Fruit fly (Drosophila melanogaster) whole organism, embryonic: ENCODE results near the gene CG7556.

Experiments used
- CG10274 ChIP-seq: fragments of 200-800 bp; sonication (Bioruptor generic); optimal IDR thresholded peaks from 3 replicates; lab custom pipeline; 2017; ENCODE audit warnings: missing biosample characterization, mild to moderate bottlenecking, missing genetic modification characterization
- CG11560 ChIP-seq: fragments of 200-800 bp; sonication (Bioruptor generic); IDR thresholded peaks from 3 replicates; pipeline ENCODE4 v1.3.6; 2022; ENCODE audit warnings: missing biosample characterization, missing genetic modification characterization
- CG11696 ChIP-seq: fragments of 200-800 bp; sonication (Bioruptor generic); IDR thresholded peaks from 2 replicates; pipeline ENCODE4 v1.3.6; 2022; ENCODE audit warnings: missing biosample characterization, missing genetic modification characterization
- CG14860 ChIP-seq: fragments of 200-800 bp; sonication (Bioruptor generic); IDR thresholded peaks from 3 replicates; pipeline ENCODE4 v1.3.6; 2022; ENCODE audit warnings: missing biosample characterization, missing genetic modification characterization; ENCODE audit not compliant: partially characterized antibody
- CG17359 ChIP-seq: fragments of 200-800 bp; sonication (Bioruptor generic); optimal IDR thresholded peaks from 3 replicates; lab custom pipeline; 2018; ENCODE audit warnings: missing biosample characterization, mild to moderate bottlenecking, missing genetic modification characterization, moderate library complexity
- CG1832 ChIP-seq: fragments of 200-800 bp; sonication (Bioruptor generic); optimal IDR thresholded peaks from 2 replicates; lab custom pipeline; 2017; ENCODE audit warnings: missing biosample characterization, mild to moderate bottlenecking, missing genetic modification characterization, inconsistent platforms
- CG2129 ChIP-seq: fragments of 200-800 bp; sonication (Bioruptor generic); IDR thresholded peaks from 2 replicates; pipeline ENCODE4 v1.3.6; 2022; ENCODE audit warnings: missing biosample characterization, missing genetic modification characterization; ENCODE audit not compliant: partially characterized antibody
- CG2199 ChIP-seq: fragments of 200-800 bp; sonication (Bioruptor generic); IDR thresholded peaks from 3 replicates; pipeline ENCODE4 v1.3.6; 2022; ENCODE audit warnings: missing biosample characterization, missing genetic modification characterization
- CG2202 ChIP-seq: fragments of 200-800 bp; sonication (Bioruptor generic); optimal IDR thresholded peaks from 2 replicates; lab custom pipeline; 2018; ENCODE audit warnings: missing biosample characterization, mild to moderate bottlenecking, missing genetic modification characterization
- CG2875 ChIP-seq: fragments of 200-800 bp; sonication (Bioruptor generic); optimal IDR thresholded peaks from 2 replicates; lab custom pipeline; 2017; ENCODE audit warnings: missing biosample characterization, mild to moderate bottlenecking, missing genetic modification characterization, missing genetic modification reagents
- CG2889 ChIP-seq: fragments of 200-800 bp; sonication (Bioruptor generic); IDR thresholded peaks from 3 replicates; pipeline ENCODE4 v1.3.6; 2022; ENCODE audit warnings: missing biosample characterization, missing genetic modification characterization
- CG30431 ChIP-seq: fragments of 200-800 bp; sonication (Bioruptor generic); optimal IDR thresholded peaks from 2 replicates; lab custom pipeline; 2017; ENCODE audit warnings: missing biosample characterization, missing genetic modification characterization
- CG32532 ChIP-seq: fragments of 200-800 bp; sonication (Bioruptor generic); IDR thresholded peaks from 2 replicates; pipeline ENCODE4 v1.3.6; 2022; ENCODE audit warnings: missing biosample characterization, missing genetic modification characterization
- CG34422 ChIP-seq: fragments of 200-800 bp; sonication (Bioruptor generic); IDR thresholded peaks from 3 replicates; pipeline ENCODE4 v1.3.6; 2022; ENCODE audit warnings: missing biosample characterization, missing genetic modification characterization
- CG4282 ChIP-seq: fragments of 200-800 bp; sonication (Bioruptor generic); optimal IDR thresholded peaks from 2 replicates; lab custom pipeline; 2016; ENCODE audit warnings: missing biosample characterization, missing genetic modification characterization
- CG4328 ChIP-seq: fragments of 200-800 bp; sonication (Bioruptor generic); optimal IDR thresholded peaks from 3 replicates; lab custom pipeline; 2017; ENCODE audit warnings: missing biosample characterization, missing genetic modification reagents, missing genetic modification characterization
- CG6175 ChIP-seq: fragments of 200-800 bp; sonication (Bioruptor generic); IDR thresholded peaks from 3 replicates; pipeline ENCODE4 v1.3.6; 2022; ENCODE audit warnings: missing biosample characterization, missing genetic modification characterization
- CG6813 ChIP-seq: fragments of 200-800 bp; sonication (Bioruptor generic); optimal IDR thresholded peaks from 2 replicates; lab custom pipeline; 2017; ENCODE audit warnings: missing biosample characterization, missing genetic modification characterization, mild to moderate bottlenecking, moderate library complexity, missing genetic modification reagents
- Eip74EF ChIP-seq, 2 experiments: fragments of 200-800 bp in 1 of 2; fragments of >200 bp in 1 of 2; sonication (Bioruptor generic) in 1 of 2; optimal IDR thresholded peaks; 2 replicates each; lab custom pipeline; 2017 to 2019; ENCODE audit warnings: missing biosample characterization in 2 of 2, missing genetic modification characterization in 2 of 2, mild to moderate bottlenecking in 1 of 2, moderate library complexity in 1 of 2
- Gug ChIP-seq: fragments of 200-800 bp; sonication (Bioruptor generic); IDR thresholded peaks from 4 replicates; pipeline ENCODE4 v1.3.6; 2022; ENCODE audit warnings: missing biosample characterization, missing genetic modification characterization
- H15 ChIP-seq: fragments of 200-800 bp; sonication (Bioruptor generic); IDR thresholded peaks from 3 replicates; pipeline ENCODE4 v1.3.6; 2022; ENCODE audit warnings: missing biosample characterization, missing genetic modification characterization
- Hmr ChIP-seq: fragments of 200-800 bp; sonication (Bioruptor generic); optimal IDR thresholded peaks from 3 replicates; lab custom pipeline; 2017; ENCODE audit warnings: mild to moderate bottlenecking, missing biosample characterization, missing genetic modification reagents, missing genetic modification characterization
- Jarid2 ChIP-seq: fragments of 200-800 bp; sonication (Bioruptor generic); optimal IDR thresholded peaks from 3 replicates; lab custom pipeline; 2017; ENCODE audit warnings: mild to moderate bottlenecking, missing biosample characterization, missing genetic modification reagents, missing genetic modification characterization
- MBD-R2 ChIP-seq: fragments of 200-800 bp; sonication (Bioruptor generic); IDR thresholded peaks from 2 replicates; pipeline ENCODE4 v1.3.6; 2022; ENCODE audit warnings: missing biosample characterization, missing genetic modification characterization
- Max ChIP-seq: fragments of 200-800 bp; sonication (Bioruptor generic); optimal IDR thresholded peaks from 2 replicates; lab custom pipeline; 2016; ENCODE audit warnings: missing biosample characterization, mild to moderate bottlenecking, missing genetic modification characterization
- Nf-YC ChIP-seq: fragments of 200-800 bp; optimal IDR thresholded peaks from 3 replicates; lab custom pipeline; 2019; ENCODE audit warnings: missing biosample characterization, mild to moderate bottlenecking, missing genetic modification characterization, moderate library complexity
- Optix ChIP-seq: fragments of 200-800 bp; sonication (Bioruptor generic); IDR thresholded peaks from 3 replicates; pipeline ENCODE4 v1.3.6; 2022; ENCODE audit warnings: missing biosample characterization, missing genetic modification characterization
- Poxn ChIP-seq: fragments of 200-800 bp; sonication (Bioruptor generic); IDR thresholded peaks from 2 replicates; pipeline ENCODE4 v1.3.6; 2022; ENCODE audit warnings: missing biosample characterization, missing genetic modification characterization
- ara ChIP-seq: fragments of 200-800 bp; sonication (Bioruptor generic); IDR thresholded peaks from 2 replicates; pipeline ENCODE4 v1.3.6; 2022; ENCODE audit warnings: missing biosample characterization, missing genetic modification characterization
- bab2 ChIP-seq: fragments of 200-800 bp; sonication (Bioruptor generic); optimal IDR thresholded peaks from 2 replicates; lab custom pipeline; 2016; ENCODE audit warnings: missing biosample characterization, missing genetic modification characterization
- caup ChIP-seq: fragments of 200-800 bp; sonication (Bioruptor generic); optimal IDR thresholded peaks from 3 replicates; lab custom pipeline; 2017; ENCODE audit warnings: missing biosample characterization, mild to moderate bottlenecking, missing genetic modification characterization, moderate library complexity; ENCODE audit not compliant: severe bottlenecking
- chif ChIP-seq, 2 experiments: fragments of 200-800 bp; sonication (Bioruptor generic); optimal IDR thresholded peaks; 3 replicates each; lab custom pipeline; 2016; ENCODE audit warnings: missing biosample characterization in 2 of 2, missing genetic modification characterization in 2 of 2
- cwo ChIP-seq: fragments of 200-800 bp; sonication (Bioruptor generic); optimal IDR thresholded peaks from 3 replicates; lab custom pipeline; 2017; ENCODE audit warnings: missing biosample characterization, missing genetic modification characterization, mild to moderate bottlenecking, moderate library complexity, missing genetic modification reagents
- danr ChIP-seq: fragments of 200-800 bp; sonication (Bioruptor generic); IDR thresholded peaks from 2 replicates; pipeline ENCODE4 v1.3.6; 2022; ENCODE audit warnings: missing biosample characterization, missing genetic modification characterization
- grn ChIP-seq: fragments of 200-800 bp; sonication (Bioruptor generic); optimal IDR thresholded peaks from 3 replicates; lab custom pipeline; 2017; ENCODE audit warnings: missing biosample characterization, missing genetic modification characterization
- kah ChIP-seq: fragments of 200-800 bp; sonication (Bioruptor generic); optimal IDR thresholded peaks from 2 replicates; lab custom pipeline; 2018; ENCODE audit warnings: missing biosample characterization, mild to moderate bottlenecking, missing genetic modification characterization
- lab ChIP-seq: fragments of 200-800 bp; sonication (Bioruptor generic); optimal IDR thresholded peaks from 3 replicates; lab custom pipeline; 2017; ENCODE audit warnings: missing biosample characterization, missing genetic modification characterization, mild to moderate bottlenecking, moderate library complexity, missing genetic modification reagents
- luna ChIP-seq: fragments of 200-800 bp; sonication (Bioruptor generic); optimal IDR thresholded peaks from 2 replicates; lab custom pipeline; 2016; ENCODE audit warnings: missing biosample characterization, missing genetic modification characterization
- mirr ChIP-seq: fragments of 200-800 bp; sonication (Bioruptor generic); optimal IDR thresholded peaks from 3 replicates; lab custom pipeline; 2018; ENCODE audit warnings: missing biosample characterization, mild to moderate bottlenecking, missing genetic modification characterization
- nom ChIP-seq: fragments of 200-800 bp; sonication (Bioruptor generic); optimal IDR thresholded peaks from 2 replicates; lab custom pipeline; 2017; ENCODE audit warnings: missing biosample characterization, missing genetic modification characterization, mild to moderate bottlenecking, moderate library complexity, missing genetic modification reagents
- ranshi ChIP-seq: fragments of 200-800 bp; sonication (Bioruptor generic); IDR thresholded peaks from 2 replicates; pipeline ENCODE4 v1.3.6; 2022; ENCODE audit warnings: missing biosample characterization, missing genetic modification characterization
- row ChIP-seq: fragments of 200-800 bp; sonication (Bioruptor generic); IDR thresholded peaks from 3 replicates; pipeline ENCODE4 v1.3.6; 2022; ENCODE audit warnings: missing biosample characterization, missing genetic modification characterization
- run ChIP-seq: fragments of 200-800 bp; sonication (Bioruptor generic); optimal IDR thresholded peaks from 3 replicates; lab custom pipeline; 2018; ENCODE audit warnings: missing biosample characterization, mild to moderate bottlenecking, missing genetic modification characterization
- sens ChIP-seq: fragments of 200-800 bp; sonication (Bioruptor generic); peaks from one replicate; lab custom pipeline; 2016; ENCODE audit warnings: missing biosample characterization, missing genetic modification characterization
- sima ChIP-seq: fragments of 200-800 bp; sonication (Bioruptor generic); optimal IDR thresholded peaks from 2 replicates; lab custom pipeline; 2016; ENCODE audit warnings: missing biosample characterization, missing genetic modification characterization
- stc ChIP-seq: fragments of 200-800 bp; sonication (Bioruptor generic); IDR thresholded peaks from 2 replicates; pipeline ENCODE4 v1.3.6; 2022; ENCODE audit warnings: missing biosample characterization, missing genetic modification characterization
- tap ChIP-seq: fragments of 200-800 bp; optimal IDR thresholded peaks from 3 replicates; lab custom pipeline; 2019; ENCODE audit warnings: missing biosample characterization, mild to moderate bottlenecking, missing genetic modification characterization, moderate library complexity
- toy ChIP-seq: fragments of 200-800 bp; sonication (Bioruptor generic); IDR thresholded peaks from 2 replicates; pipeline ENCODE4 v1.3.6; 2022; ENCODE audit warnings: missing biosample characterization, missing genetic modification characterization
- unc-4 ChIP-seq: fragments of 200-800 bp; sonication (Bioruptor generic); IDR thresholded peaks from 2 replicates; pipeline ENCODE4 v1.3.6; 2022; ENCODE audit warnings: missing biosample characterization, missing genetic modification characterization; ENCODE audit not compliant: partially characterized antibody
- vfl ChIP-seq: fragments of 200-800 bp; sonication (Bioruptor generic); optimal IDR thresholded peaks from 2 replicates; lab custom pipeline; 2016; ENCODE audit warnings: missing biosample characterization, missing genetic modification characterization
- zfh1 ChIP-seq: fragments of 200-800 bp; sonication (Bioruptor generic); IDR thresholded peaks from 3 replicates; pipeline ENCODE4 v1.3.6; 2022; ENCODE audit warnings: missing biosample characterization, missing genetic modification characterization

The CG7556 gene

dm6 chrX:19220415-19220814 is 40.8 kb upstream of the CG7556 start, which contains the start of gene CG7884 (continued):
- TF ChIP-seq kah (no peak), danr (GFP tag; lab: Robert Waterston, UW) (no peak), ranshi (GFP tag; lab: Robert Waterston, UW) (no peak), CG1832 (GFP tag; lab: Kevin White, UChicago) (peak; percentile 40), CG4282 (no peak), CG4328 (GFP tag; lab: Kevin White, UChicago) (no peak), CG14860 (GFP tag; lab: Robert Waterston, UW) (0 out of 3 replicates have a peak, but pooled peaks have one; percentile 11), CG32532 (GFP tag; lab: Robert Waterston, UW) (no peak), Gug (GFP tag; lab: Robert Waterston, UW) (no peak), vfl (GFP tag; lab: Kevin White, UChicago) (no peak), unc-4 (GFP tag; lab: Robert Waterston, UW) (no peak), CG6813 (GFP tag; lab: Kevin White, UChicago) (no peak), Optix (0 out of 3 replicates have a peak, but pooled peaks have one; percentile 12), CG11696 (GFP tag; lab: Robert Waterston, UW) (no peak), zfh1 (0 out of 3 replicates have a peak, but pooled peaks have one; percentile 38), Eip74EF (GFP tag; optimal IDR thresholded peaks at IDR 0.05; lab: Kevin White, UChicago) (peak in 1 of 2 experiments; percentile 1), CG2202 (tag; lab: Kevin White, UChicago) (no peak), luna (GFP tag; lab: Kevin White, UChicago) (no peak), cwo (GFP tag; lab: Kevin White, UChicago) (no peak), Jarid2 (GFP tag; lab: Kevin White, UChicago) (peak; percentile 64), CG17359 (tag; lab: Kevin White, UChicago) (no peak), CG2129 (no peak), CG30431 (no peak), CG2875 (GFP tag; lab: Kevin White, UChicago) (no peak), MBD-R2 (GFP tag; lab: Robert Waterston, UW) (no peak), CG2199 (GFP tag; lab: Robert Waterston, UW) (0 out of 3 replicates have a peak, but pooled peaks have one; percentile 53), sens (GFP tag; lab: Kevin White, UChicago) (peak; percentile 73), CG34422 (GFP tag; lab: Robert Waterston, UW) (0 out of 3 replicates have a peak, but pooled peaks have one; percentile 56), nom (GFP tag; lab: Kevin White, UChicago) (peak; percentile 24)

DNA sequence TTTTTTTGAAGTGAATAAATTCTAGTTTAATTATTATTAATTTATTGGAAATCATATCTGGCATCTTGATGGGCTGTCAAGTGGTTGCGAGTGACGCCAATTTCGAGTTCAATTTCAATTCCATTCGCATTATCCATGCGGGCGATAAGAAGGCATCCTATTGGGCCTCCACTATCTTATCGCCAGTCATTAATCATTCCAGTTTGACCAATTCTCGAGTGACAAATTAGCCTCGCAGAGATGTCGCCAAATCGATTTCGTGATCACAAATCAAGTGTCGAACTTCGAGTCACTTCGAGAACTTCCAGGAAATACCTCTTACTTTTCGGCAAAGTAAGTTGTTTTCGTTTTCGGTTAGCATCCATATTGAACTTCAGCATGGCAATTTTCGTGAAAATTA is 37.0 kb upstream of the CG7556 start:
- TF ChIP-seq run (tag; lab: Kevin White, UChicago) (no peak), stc (GFP tag; lab: Robert Waterston, UW) (no peak), CG2129 (no peak), CG11560 (tag; lab: Robert Waterston, UW) (no peak), bab2 (GFP tag; lab: Kevin White, UChicago) (no peak), grn (GFP tag; lab: Kevin White, UChicago) (peak; percentile 77), H15 (GFP tag; lab: Robert Waterston, UW) (no peak), tap (tag; lab: Kevin White, UChicago) (no peak), Poxn (GFP tag; lab: Robert Waterston, UW) (no peak), chif (GFP tag; optimal IDR thresholded peaks at IDR 0.05; lab: Kevin White, UChicago) (no peak), ara (GFP tag; lab: Robert Waterston, UW) (no peak), CG2889 (no peak), toy (no peak), sima (no peak), caup (GFP tag; lab: Kevin White, UChicago) (no peak), Nf-YC (tag; lab: Kevin White, UChicago) (no peak), mirr (GFP tag; lab: Kevin White, UChicago) (peak; percentile 16), Hmr (GFP tag; lab: Kevin White, UChicago) (no peak), CG6175 (GFP tag; lab: Robert Waterston, UW) (no peak), Max (GFP tag; lab: Kevin White, UChicago) (no peak), row (GFP tag; lab: Robert Waterston, UW) (no peak), CG10274 (GFP tag; lab: Kevin White, UChicago) (no peak), lab (peak; percentile 66)
